Fruit fly (Drosophila melanogaster) whole organism, embryonic: ENCODE measurements around the gene CycC.

Source experiments
- Adf1 ChIP-seq: fragments of 200-800 bp; sonication (Bioruptor generic); IDR thresholded peaks from 2 replicates; pipeline ENCODE4 v1.3.6; 2022; ENCODE audit warnings: missing biosample characterization, missing genetic modification characterization
- Bdp1 ChIP-seq: fragments of 200-800 bp; sonication (Bioruptor generic); optimal IDR thresholded peaks from 3 replicates; lab custom pipeline; 2016; ENCODE audit warnings: missing biosample characterization, missing genetic modification characterization
- Blimp-1 ChIP-seq: fragments of 200-800 bp; sonication (Bioruptor generic); optimal IDR thresholded peaks from 3 replicates; lab custom pipeline; 2018; ENCODE audit warnings: missing biosample characterization, missing genetic modification characterization, mild to moderate bottlenecking, moderate library complexity, missing genetic modification reagents
- CG10147 ChIP-seq: fragments of 200-800 bp; sonication (Bioruptor generic); optimal IDR thresholded peaks from 2 replicates; lab custom pipeline; 2019; ENCODE audit warnings: missing biosample characterization, mild to moderate bottlenecking, missing genetic modification characterization, moderate library complexity
- CG10431 ChIP-seq: fragments of 200-800 bp; sonication (Bioruptor generic); optimal IDR thresholded peaks from 3 replicates; lab custom pipeline; 2018; ENCODE audit warnings: missing biosample characterization, mild to moderate bottlenecking, missing genetic modification characterization
- CG10959 ChIP-seq: fragments of 200-800 bp; sonication (Bioruptor generic); IDR thresholded peaks from 2 replicates; pipeline ENCODE4 v1.3.6; 2022; ENCODE audit warnings: missing biosample characterization, missing genetic modification characterization
- CG11093 ChIP-seq: fragments of 200-800 bp; sonication (Bioruptor generic); IDR thresholded peaks from 3 replicates; pipeline ENCODE4 v1.3.6; 2022; ENCODE audit warnings: missing biosample characterization, missing genetic modification characterization
- CG11504 ChIP-seq: fragments of 200-800 bp; sonication (Bioruptor generic); optimal IDR thresholded peaks from 3 replicates; lab custom pipeline; 2019; ENCODE audit warnings: missing biosample characterization, mild to moderate bottlenecking, missing genetic modification characterization, moderate library complexity
- CG13296 ChIP-seq: fragments of 200-800 bp; sonication (Bioruptor generic); optimal IDR thresholded peaks from 3 replicates; lab custom pipeline; 2018; ENCODE audit warnings: missing biosample characterization, mild to moderate bottlenecking, missing genetic modification characterization
- CG13894 ChIP-seq: fragments of 200-800 bp; sonication (Bioruptor generic); optimal IDR thresholded peaks from 3 replicates; lab custom pipeline; 2018; ENCODE audit warnings: missing biosample characterization, mild to moderate bottlenecking, missing genetic modification characterization, moderate library complexity
- CG14667 ChIP-seq: fragments of 200-800 bp; sonication (Bioruptor generic); IDR thresholded peaks from 2 replicates; pipeline ENCODE4 v1.3.6; 2022; ENCODE audit warnings: missing biosample characterization, missing genetic modification characterization
- CG15601 ChIP-seq: fragments of 200-800 bp; sonication (Bioruptor generic); optimal IDR thresholded peaks from 3 replicates; lab custom pipeline; 2019; ENCODE audit warnings: missing biosample characterization, mild to moderate bottlenecking, missing genetic modification characterization, moderate library complexity
- CG16863 ChIP-seq: fragments of 200-800 bp; sonication (Bioruptor generic); optimal IDR thresholded peaks from 3 replicates; lab custom pipeline; 2016; ENCODE audit warnings: missing biosample characterization, missing genetic modification characterization
- CG17568 ChIP-seq: fragments of 200-800 bp; sonication (Bioruptor generic); optimal IDR thresholded peaks from 2 replicates; lab custom pipeline; 2018; ENCODE audit warnings: missing biosample characterization, mild to moderate bottlenecking, missing genetic modification characterization, moderate library complexity
- CG2712 ChIP-seq: fragments of 200-800 bp; optimal IDR thresholded peaks from 3 replicates; lab custom pipeline; 2019; ENCODE audit warnings: missing biosample characterization, mild to moderate bottlenecking, missing genetic modification characterization, moderate library complexity
- CG32772 ChIP-seq: fragments of 200-800 bp; sonication (Bioruptor generic); IDR thresholded peaks from 2 replicates; pipeline ENCODE4 v1.3.6; 2022; ENCODE audit warnings: missing biosample characterization, missing genetic modification characterization
- CG34224 ChIP-seq: fragments of 200-800 bp; sonication (Bioruptor generic); IDR thresholded peaks from 3 replicates; pipeline ENCODE4 v1.3.6; 2022; ENCODE audit warnings: missing biosample characterization, missing genetic modification characterization; ENCODE audit not compliant: partially characterized antibody
- CG43689 ChIP-seq: fragments of 200-800 bp; sonication (Bioruptor generic); IDR thresholded peaks from 2 replicates; pipeline ENCODE4 v1.3.6; 2022; ENCODE audit warnings: missing biosample characterization, missing genetic modification characterization
- CG6854 ChIP-seq: fragments of 200-800 bp; sonication (Bioruptor generic); optimal IDR thresholded peaks from 3 replicates; lab custom pipeline; 2017; ENCODE audit warnings: missing biosample characterization, mild to moderate bottlenecking, missing genetic modification characterization
- CG8359 ChIP-seq: fragments of 200-800 bp; sonication (Bioruptor generic); optimal IDR thresholded peaks from 2 replicates; lab custom pipeline; 2017; ENCODE audit warnings: missing biosample characterization, mild to moderate bottlenecking, missing genetic modification characterization, borderline replicate concordance
- CG9876 ChIP-seq: fragments of 200-800 bp; sonication (Bioruptor generic); optimal IDR thresholded peaks from 2 replicates; lab custom pipeline; 2016; ENCODE audit warnings: missing biosample characterization, missing genetic modification characterization
- Ets65A ChIP-seq: fragments of 200-800 bp; sonication (Bioruptor generic); peaks from one replicate; lab custom pipeline; 2016; ENCODE audit warnings: missing biosample characterization, missing genetic modification characterization
- HmgZ ChIP-seq: fragments of 200-800 bp; sonication (Bioruptor generic); optimal IDR thresholded peaks from 2 replicates; lab custom pipeline; 2018; ENCODE audit warnings: missing biosample characterization, mild to moderate bottlenecking, missing genetic modification characterization
- Kr ChIP-seq: fragments of 200-800 bp; sonication (Bioruptor generic); optimal IDR thresholded peaks from 2 replicates; lab custom pipeline; 2017; ENCODE audit warnings: missing biosample characterization, mild to moderate bottlenecking, missing genetic modification characterization
- NC2α ChIP-seq: fragments of 200-800 bp; sonication (Bioruptor generic); optimal IDR thresholded peaks from 2 replicates; lab custom pipeline; 2016; ENCODE audit warnings: missing biosample characterization, missing genetic modification characterization
- Sox102F ChIP-seq: fragments of 200-800 bp; sonication (Bioruptor generic); optimal IDR thresholded peaks from 2 replicates; lab custom pipeline; 2018; ENCODE audit warnings: missing biosample characterization, mild to moderate bottlenecking, missing genetic modification characterization, moderate library complexity
- Xrp1 ChIP-seq: fragments of 200-800 bp; sonication (Bioruptor generic); IDR thresholded peaks from 2 replicates; pipeline ENCODE4 v1.3.6; 2022; ENCODE audit warnings: missing biosample characterization, missing genetic modification characterization
- cas ChIP-seq: fragments of 200-800 bp; sonication (Bioruptor generic); IDR thresholded peaks from 2 replicates; pipeline ENCODE4 v1.3.6; 2022; ENCODE audit warnings: missing biosample characterization, missing genetic modification characterization
- ci ChIP-seq: fragments of 200-800 bp; sonication (Bioruptor generic); IDR thresholded peaks from 3 replicates; pipeline ENCODE4 v1.3.6; 2022; ENCODE audit warnings: missing biosample characterization, missing genetic modification characterization
- crc ChIP-seq: fragments of 200-800 bp; sonication (Bioruptor generic); optimal IDR thresholded peaks from 2 replicates; lab custom pipeline; 2016; ENCODE audit warnings: missing biosample characterization, missing genetic modification characterization
- ems ChIP-seq: fragments of 200-800 bp; sonication (Bioruptor generic); optimal IDR thresholded peaks from 3 replicates; lab custom pipeline; 2016; ENCODE audit warnings: missing biosample characterization, missing genetic modification characterization
- fd102C ChIP-seq: fragments of 200-800 bp; sonication (Bioruptor generic); optimal IDR thresholded peaks from 2 replicates; lab custom pipeline; 2018; ENCODE audit warnings: missing biosample characterization, mild to moderate bottlenecking, missing genetic modification characterization, moderate library complexity
- fru ChIP-seq: fragments of >200 bp; optimal IDR thresholded peaks from 2 replicates; lab custom pipeline; 2017
- gsb-n ChIP-seq: fragments of 200-800 bp; sonication (Bioruptor generic); optimal IDR thresholded peaks from 3 replicates; lab custom pipeline; 2018; ENCODE audit warnings: missing biosample characterization, mild to moderate bottlenecking, missing genetic modification characterization
- ken ChIP-seq: fragments of 200-800 bp; sonication (Bioruptor generic); IDR thresholded peaks from 3 replicates; pipeline ENCODE4 v1.3.6; 2022; ENCODE audit warnings: missing biosample characterization, missing genetic modification characterization
- knrl ChIP-seq: fragments of 200-800 bp; sonication (Bioruptor generic); IDR thresholded peaks from 3 replicates; pipeline ENCODE4 v1.3.6; 2022; ENCODE audit warnings: missing biosample characterization, missing genetic modification characterization; ENCODE audit not compliant: partially characterized antibody
- lmd ChIP-seq: fragments of 200-800 bp; sonication (Bioruptor generic); IDR thresholded peaks from 2 replicates; pipeline ENCODE4 v1.3.6; 2022; ENCODE audit warnings: missing biosample characterization, missing genetic modification characterization
- nerfin-1 ChIP-seq: fragments of 200-800 bp; sonication (Bioruptor generic); optimal IDR thresholded peaks from 3 replicates; lab custom pipeline; 2019; ENCODE audit warnings: missing biosample characterization, mild to moderate bottlenecking, missing genetic modification characterization, moderate library complexity
- org-1 ChIP-seq: fragments of 200-800 bp; sonication (Bioruptor generic); optimal IDR thresholded peaks from 2 replicates; lab custom pipeline; 2017; ENCODE audit warnings: missing biosample characterization, missing genetic modification characterization
- pfk ChIP-seq: fragments of 200-800 bp; sonication (Bioruptor generic); optimal IDR thresholded peaks from 2 replicates; lab custom pipeline; 2018; ENCODE audit warnings: missing biosample characterization, mild to moderate bottlenecking, missing genetic modification characterization, moderate library complexity
- pho ChIP-seq: fragments of 200-800 bp; sonication (Bioruptor generic); optimal IDR thresholded peaks from 2 replicates; lab custom pipeline; 2016; ENCODE audit warnings: missing biosample characterization, missing genetic modification characterization
- ro ChIP-seq: fragments of 200-800 bp; sonication (Bioruptor generic); IDR thresholded peaks from 2 replicates; pipeline ENCODE4 v1.3.6; 2022; ENCODE audit warnings: missing biosample characterization, missing genetic modification characterization
- sna ChIP-seq: fragments of 200-800 bp; sonication (Bioruptor generic); IDR thresholded peaks from 2 replicates; pipeline ENCODE4 v1.3.6; 2022; ENCODE audit warnings: missing biosample characterization, missing genetic modification characterization; ENCODE audit not compliant: partially characterized antibody
- tio ChIP-seq: fragments of 200-800 bp; sonication (Bioruptor generic); optimal IDR thresholded peaks from 2 replicates; lab custom pipeline; 2017; ENCODE audit warnings: missing biosample characterization, missing genetic modification characterization, inconsistent platforms
- tll ChIP-seq, 2 experiments: fragments of 200-800 bp in 1 of 2; fragments of >200 bp in 1 of 2; sonication (Bioruptor generic) in 1 of 2; optimal IDR thresholded peaks; 2 replicates each; lab custom pipeline; 2017 to 2019; ENCODE audit warnings: missing biosample characterization in 2 of 2, missing genetic modification characterization in 2 of 2, mild to moderate bottlenecking in 1 of 2, moderate library complexity in 1 of 2
- wor ChIP-seq: fragments of 200-800 bp; sonication (Bioruptor generic); IDR thresholded peaks from 2 replicates; pipeline ENCODE4 v1.3.6; 2022; ENCODE audit warnings: missing biosample characterization, missing genetic modification characterization

The CycC gene

dm6 chr3R:14846924-14847599 is 42.9 kb downstream of the CycC start (continued):
- TF ChIP-seq CG6854: no peak
- TF ChIP-seq CG13894 (tag; lab: Kevin White, UChicago): no peak
- TF ChIP-seq CG43689 (GFP tag; lab: Robert Waterston, UW): no peak
- TF ChIP-seq ro (GFP tag; lab: Robert Waterston, UW): no peak
- TF ChIP-seq cas (GFP tag; lab: Robert Waterston, UW): no peak
- no peak for TF ChIP-seq CG9876 (GFP tag; lab: Kevin White, UChicago)
- no peak for TF ChIP-seq org-1 (GFP tag; lab: Kevin White, UChicago)
- TF ChIP-seq CG14667: no peak
- no peak for TF ChIP-seq HmgZ (tag; lab: Kevin White, UChicago)
- TF ChIP-seq CG15601: no peak
- no peak for TF ChIP-seq NC2α (GFP tag; lab: Kevin White, UChicago)
- no peak for TF ChIP-seq ems (GFP tag; lab: Kevin White, UChicago)
- peak; percentile 9; the same call in 1 of the 3 replicates for TF ChIP-seq ci
- TF ChIP-seq CG17568 (GFP tag; lab: Kevin White, UChicago): no peak
- TF ChIP-seq knrl (GFP tag; lab: Robert Waterston, UW): no peak
- TF ChIP-seq CG11093 (GFP tag; lab: Robert Waterston, UW): no peak
- no peak for TF ChIP-seq CG10431
- TF ChIP-seq wor (GFP tag; lab: Robert Waterston, UW): 0 out of 2 replicates have a peak, but pooled peaks have one; percentile 14
- no peak for TF ChIP-seq tll (GFP tag; optimal IDR thresholded peaks at IDR 0.05; lab: Kevin White, UChicago)
- TF ChIP-seq pho (GFP tag; lab: Kevin White, UChicago): no peak
- TF ChIP-seq pfk (GFP tag; lab: Kevin White, UChicago): no peak
- TF ChIP-seq Blimp-1 (GFP tag; lab: Kevin White, UChicago): peak; percentile 54
- peak; percentile 74 for TF ChIP-seq Ets65A (GFP tag; lab: Kevin White, UChicago)
- no peak for TF ChIP-seq fru
- TF ChIP-seq crc: no peak
- TF ChIP-seq CG13296 (GFP tag; lab: Kevin White, UChicago): no peak
- peak; percentile 8 for TF ChIP-seq tio
- TF ChIP-seq Bdp1 (GFP tag; lab: Kevin White, UChicago): no peak
- TF ChIP-seq CG10147 (GFP tag; lab: Kevin White, UChicago): no peak
- 0 out of 2 replicates have a peak, but pooled peaks have one; percentile 30 for TF ChIP-seq CG32772
- TF ChIP-seq Kr (GFP tag; lab: Kevin White, UChicago): no peak
- TF ChIP-seq gsb-n (tag; lab: Kevin White, UChicago): no peak
- TF ChIP-seq nerfin-1 (tag; lab: Kevin White, UChicago): no peak
- TF ChIP-seq Xrp1 (GFP tag; lab: Robert Waterston, UW): no peak
- TF ChIP-seq ken (GFP tag; lab: Robert Waterston, UW): no peak
- TF ChIP-seq CG16863 (GFP tag; lab: Kevin White, UChicago): no peak
- TF ChIP-seq sna (GFP tag; lab: Robert Waterston, UW): no peak
- TF ChIP-seq Sox102F (GFP tag; lab: Kevin White, UChicago): peak; percentile 50
- peak; percentile 14; the same call in 1 of the 2 replicates for TF ChIP-seq lmd (GFP tag; lab: Robert Waterston, UW)
- TF ChIP-seq fd102C: no peak
- peak; percentile 8 for TF ChIP-seq CG11504 (tag; lab: Kevin White, UChicago)
- TF ChIP-seq CG8359 (GFP tag; lab: Kevin White, UChicago): no peak
- TF ChIP-seq CG34224 (GFP tag; lab: Robert Waterston, UW): no peak
- no peak for TF ChIP-seq Adf1
- TF ChIP-seq CG10959: no peak
- no peak for TF ChIP-seq CG2712 (tag; lab: Kevin White, UChicago)
